Worm (Caenorhabditis elegans) whole organism, late embryonic: Measurements from ENCODE around the gene gpx-3.

Source experiments
- ets-4 ChIP-seq: sonication (generic microtip); optimal IDR thresholded peaks from 2 replicates; lab custom pipeline; 2016; ENCODE audit warnings: missing genetic modification characterization, missing compliant biosample characterization
- fkh-6 ChIP-seq: sonication (generic microtip); optimal IDR thresholded peaks from 2 replicates; lab custom pipeline; 2016; ENCODE audit warnings: missing genetic modification characterization, missing compliant biosample characterization
- pag-3 ChIP-seq: sonication (generic microtip); optimal IDR thresholded peaks from 2 replicates; lab custom pipeline; 2016; ENCODE audit warnings: missing compliant biosample characterization, missing genetic modification characterization, borderline replicate concordance
- pha-4 ChIP-seq: fragments of 150-350 bp; optimal IDR thresholded peaks from 2 replicates; lab custom pipeline; 2018; ENCODE audit warnings: missing biosample characterization, missing genetic modification reagents, missing genetic modification characterization
- sox-2 ChIP-seq: fragments of 200-800 bp; sonication (Bioruptor generic); IDR thresholded peaks from 2 replicates; pipeline ENCODE4 v1.3.6; 2022; ENCODE audit warnings: missing genetic modification reagents, missing genetic modification characterization, missing compliant biosample characterization
- unc-3 ChIP-seq, 2 experiments: fragments of 200-800 bp in 1 of 2; sonication (Bioruptor generic) in 1 of 2; sonication (generic microtip) in 1 of 2; conservative IDR thresholded peaks in 1 of 2; optimal IDR thresholded peaks in 1 of 2; 2 replicates each; pipeline versions ENCODE4 v1.3.6 to Lab custom; 2016 to 2022; ENCODE audit warnings: missing compliant biosample characterization in 2 of 2, missing genetic modification characterization in 2 of 2, missing genetic modification reagents in 1 of 2
- zip-5 ChIP-seq: sonication (generic microtip); optimal IDR thresholded peaks from 2 replicates; lab custom pipeline; 2016; ENCODE audit warnings: missing genetic modification characterization, missing compliant biosample characterization

DNA sequence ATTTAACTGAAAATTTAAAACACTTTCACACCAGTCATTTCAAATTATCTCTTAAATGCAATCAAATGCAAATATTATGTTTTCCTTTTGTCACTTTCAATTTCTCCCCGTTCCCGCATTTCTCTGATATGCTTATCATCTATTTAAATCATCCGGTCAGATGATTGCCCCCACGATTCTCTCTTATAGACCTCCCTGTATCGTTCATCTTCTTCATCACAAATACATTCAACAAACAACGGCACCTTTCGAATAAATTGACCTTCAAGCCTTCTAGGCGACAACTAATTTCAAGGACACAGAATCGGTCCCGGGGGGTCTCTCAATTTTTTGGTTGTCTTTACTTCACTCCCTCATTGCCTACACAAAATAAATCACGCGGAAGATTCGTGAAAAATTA is 38.9 kb upstream of the gpx-3 start:
- TF ChIP-seq unc-3 (GFP tag; conservative IDR thresholded peaks at IDR 0.05; lab: Robert Waterston, UW) (no peak), unc-3 (tag; optimal IDR thresholded peaks at IDR 0.05; lab: Kevin White, UChicago) (no peak), zip-5 (tag; lab: Kevin White, UChicago) (no peak), fkh-6 (tag; lab: Kevin White, UChicago) (no peak), sox-2 (GFP tag; lab: Robert Waterston, UW) (no peak), ets-4 (no peak), pag-3 (no peak), pha-4 (tag; lab: Kevin White, UChicago) (no peak)
